Worm (Caenorhabditis elegans): ENCODE data around the gene rab-6.2.

rab-6.2 gene

DNA sequence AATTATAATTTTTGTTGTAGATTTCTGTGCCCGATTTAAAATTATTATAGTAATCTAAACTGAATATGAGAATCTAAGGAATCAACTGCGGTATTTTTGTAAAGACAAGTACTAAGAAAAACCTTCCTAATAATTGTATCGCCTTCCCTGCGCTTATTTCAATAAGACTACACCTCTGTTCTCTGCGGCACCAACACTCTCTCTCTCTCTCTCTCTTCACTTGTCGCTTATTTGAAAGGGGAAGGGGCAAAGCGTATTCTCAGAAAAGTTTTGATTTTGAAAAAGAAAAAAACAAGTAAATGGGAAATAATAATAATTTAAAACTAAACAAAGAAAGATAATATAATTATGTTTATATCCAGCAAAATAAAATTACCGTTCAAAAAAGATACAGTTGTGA, 41.1 kb upstream of the rab-6.2 start (continued):
- peak; percentile 28 for TF ChIP-seq nhr-10 (tag; optimal IDR thresholded peaks at IDR 0.05)

DNA sequence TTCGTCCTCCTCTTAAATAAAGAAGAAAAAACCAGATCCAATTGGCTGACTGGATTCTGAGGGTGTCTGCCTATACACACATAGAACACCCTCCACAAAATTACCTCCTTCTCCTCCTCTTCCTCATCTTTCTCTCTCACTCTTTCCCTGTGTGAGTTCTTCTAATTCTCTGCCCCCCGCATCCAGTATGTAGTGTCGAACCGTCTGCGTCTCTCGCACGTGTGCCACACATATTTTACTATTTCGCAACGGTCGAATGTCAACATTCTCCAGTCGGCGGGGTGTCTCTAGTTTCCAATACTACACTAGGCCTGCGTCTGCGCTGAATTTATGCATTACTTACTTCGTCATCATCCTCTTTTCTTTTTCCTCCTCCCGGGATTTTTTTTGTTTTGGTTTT, 37.9 kb upstream of the rab-6.2 start:
- TF ChIP-seq mab-5 (tag; optimal IDR thresholded peaks at IDR 0.05) (no peak), egl-27 (tag; optimal IDR thresholded peaks at IDR 0.05) (peak; percentile 59), ztf-4 (tag; optimal IDR thresholded peaks at IDR 0.05) (no peak), zag-1 (tag; optimal IDR thresholded peaks at IDR 0.05) (peak; percentile 65), nhr-6 (tag; optimal IDR thresholded peaks at IDR 0.05) (no peak), unc-62 (GFP tag; optimal IDR thresholded peaks at IDR 0.05) (no peak), sma-9 (GFP tag; optimal IDR thresholded peaks at IDR 0.05) (peak; percentile 73), sma-9 (tag; optimal IDR thresholded peaks at IDR 0.05) (no peak), R02D3.7 (tag; optimal IDR thresholded peaks at IDR 0.05) (no peak), snpc-4 (tag; optimal IDR thresholded peaks at IDR 0.05) (peak; percentile 44), ZK546.5 (tag; optimal IDR thresholded peaks at IDR 0.05) (no peak), crh-2 (tag; optimal IDR thresholded peaks at IDR 0.05) (peak; percentile 79), sma-3 (GFP tag; optimal IDR thresholded peaks at IDR 0.05) (no peak), nhr-25 (tag; optimal IDR thresholded peaks at IDR 0.05) (peak; percentile 66), gmeb-1 (tag; optimal IDR thresholded peaks at IDR 0.05) (peak; percentile 31), elt-3 (tag; optimal IDR thresholded peaks at IDR 0.05) (no peak), fos-1 (tag; optimal IDR thresholded peaks at IDR 0.05) (peak; percentile 69), ceh-82 (tag; optimal IDR thresholded peaks at IDR 0.05) (peak; percentile 28), nhr-10 (tag; optimal IDR thresholded peaks at IDR 0.05) (no peak), elt-1 (tag; optimal IDR thresholded peaks at IDR 0.05) (no peak), nhr-21 (tag; optimal IDR thresholded peaks at IDR 0.05) (peak; percentile 37), peb-1 (tag; optimal IDR thresholded peaks at IDR 0.05) (no peak), nhr-11 (tag; optimal IDR thresholded peaks at IDR 0.05) (no peak), lin-39 (tag; optimal IDR thresholded peaks at IDR 0.05) (no peak), unc-55 (GFP tag; optimal IDR thresholded peaks at IDR 0.05) (peak; percentile 74), nhr-129 (tag; optimal IDR thresholded peaks at IDR 0.05) (peak; percentile 90), aly-2 (tag; optimal IDR thresholded peaks at IDR 0.05) (no peak), nhr-12 (tag; optimal IDR thresholded peaks at IDR 0.05) (no peak), lsy-2 (tag; optimal IDR thresholded peaks at IDR 0.05) (peak; percentile 40 to 57), mdl-1 (tag; optimal IDR thresholded peaks at IDR 0.05) (peak; percentile 91 to 94), skn-1 (tag; optimal IDR thresholded peaks at IDR 0.05) (no peak), blmp-1 (tag; optimal IDR thresholded peaks at IDR 0.05; ENCODE audit: insufficient read depth) (peak; percentile 79), ama-1 (optimal IDR thresholded peaks at IDR 0.05) (no peak), ztf-1 (GFP tag; conservative IDR thresholded peaks at IDR 0.05) (no peak), dmd-4 (tag; optimal IDR thresholded peaks at IDR 0.05) (no peak), ceh-16 (tag; optimal IDR thresholded peaks at IDR 0.05) (no peak), sem-4 (tag; optimal IDR thresholded peaks at IDR 0.05) (peak; percentile 35), nhr-23 (tag; optimal IDR thresholded peaks at IDR 0.05) (no peak), alr-1 (tag; optimal IDR thresholded peaks at IDR 0.05) (no peak), F13H6.1 (tag; optimal IDR thresholded peaks at IDR 0.05) (peak; percentile 89), Y55F3AM.14 (GFP tag; optimal IDR thresholded peaks at IDR 0.05) (no peak), mbf-1 (tag; optimal IDR thresholded peaks at IDR 0.05) (no peak), nhr-237 (tag; optimal IDR thresholded peaks at IDR 0.05) (no peak), ztf-11 (tag; optimal IDR thresholded peaks at IDR 0.05) (no peak), lin-11 (tag; optimal IDR thresholded peaks at IDR 0.05) (peak; percentile 34), unc-39 (tag; optimal IDR thresholded peaks at IDR 0.05) (no peak), C34F6.9 (tag; optimal IDR thresholded peaks at IDR 0.05) (peak; percentile 80), lin-13 (GFP tag; optimal IDR thresholded peaks at IDR 0.05) (peak; percentile 53), nhr-77 (tag; optimal IDR thresholded peaks at IDR 0.05) (no peak)

Data from whole organism, L2 larva.